Fruit fly (Drosophila melanogaster): Measurements from ENCODE around the gene CG12576.

DNA sequence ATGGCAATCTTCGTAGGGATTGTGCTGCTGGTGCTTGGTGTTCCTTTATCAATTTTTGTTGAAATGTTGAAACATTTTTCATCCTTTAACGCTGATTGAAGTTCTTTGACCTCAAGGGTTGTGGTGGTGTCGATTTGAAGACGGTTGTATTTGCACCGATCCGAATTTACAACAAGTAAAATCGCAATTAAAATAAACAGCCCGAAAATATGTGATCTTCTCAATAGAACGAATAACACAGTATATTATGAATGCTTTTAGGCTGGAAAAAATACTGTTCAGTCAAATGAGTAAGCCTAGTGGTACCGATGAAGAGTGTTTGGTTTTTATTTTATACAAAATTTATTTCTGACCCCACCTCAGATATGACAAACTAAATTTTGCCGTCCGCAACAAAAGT is 39.1 kb downstream of the CG12576 start:
- TF ChIP-seq Myb (GFP tag; optimal IDR thresholded peaks at IDR 0.05): no peak
- TF ChIP-seq ranshi (GFP tag; IDR thresholded peaks at IDR 0.05): no peak
- TF ChIP-seq jumu (GFP tag; optimal IDR thresholded peaks at IDR 0.05): no peak
- no peak for TF ChIP-seq tap (tag; optimal IDR thresholded peaks at IDR 0.05)
- TF ChIP-seq disco-r (GFP tag; optimal IDR thresholded peaks at IDR 0.05): no peak
- no peak for TF ChIP-seq Atf3 (GFP tag; optimal IDR thresholded peaks at IDR 0.05)
- TF ChIP-seq pan (optimal IDR thresholded peaks at IDR 0.05): no peak
- TF ChIP-seq pan (GFP tag; optimal IDR thresholded peaks at IDR 0.05 in 1 of 2, IDR thresholded peaks at IDR 0.05 in 1 of 2): no peak
- TF ChIP-seq run (tag; optimal IDR thresholded peaks at IDR 0.05): no peak
- no peak for TF ChIP-seq Mes4 (GFP tag; optimal IDR thresholded peaks at IDR 0.05)
- TF ChIP-seq CG1647 (GFP tag; optimal IDR thresholded peaks at IDR 0.05): no peak
- TF ChIP-seq CG13894 (tag; optimal IDR thresholded peaks at IDR 0.05): no peak
- no peak for TF ChIP-seq Elba2 (GFP tag; optimal IDR thresholded peaks at IDR 0.05)
- TF ChIP-seq Abd-B (GFP tag; optimal IDR thresholded peaks at IDR 0.05): no peak

Data from whole organism, embryonic.